Fruit fly (Drosophila melanogaster): ENCODE results near the gene SmB.

The SmB gene

dm6 chr2L:10379865-10380264 lies 46.6 kb downstream of the SmB start, which contains the start of gene gny (continued):
- TF ChIP-seq PHDP (tag; optimal IDR thresholded peaks at IDR 0.05), result no peak
- peak; percentile 40 for TF ChIP-seq YL-1 (GFP tag; optimal IDR thresholded peaks at IDR 0.05)
- peak; percentile 15 for TF ChIP-seq Lhr (GFP tag; optimal IDR thresholded peaks at IDR 0.05)
- no peak for TF ChIP-seq Bteb2 (GFP tag; optimal IDR thresholded peaks at IDR 0.05)
- peak; percentile 100 for TF ChIP-seq CG1603 (tag; optimal IDR thresholded peaks at IDR 0.05)
- TF ChIP-seq CG14710 (tag; optimal IDR thresholded peaks at IDR 0.05), result peak; percentile 3
- no peak for TF ChIP-seq CG5180 (GFP tag; optimal IDR thresholded peaks at IDR 0.05)
- TF ChIP-seq CG18764 (GFP tag; optimal IDR thresholded peaks at IDR 0.05), result no peak
- TF ChIP-seq Dp (GFP tag; optimal IDR thresholded peaks at IDR 0.05), result peak; percentile 74
- no peak for TF ChIP-seq chif (GFP tag; optimal IDR thresholded peaks at IDR 0.05)
- peak; percentile 43 for TF ChIP-seq BEAF-32 (GFP tag; optimal IDR thresholded peaks at IDR 0.05)
- TF ChIP-seq HmgD (GFP tag; optimal IDR thresholded peaks at IDR 0.05), result peak; percentile 39
- TF ChIP-seq CG3838 (GFP tag; optimal IDR thresholded peaks at IDR 0.05), result no peak
- no peak for TF ChIP-seq HLH54F (GFP tag; optimal IDR thresholded peaks at IDR 0.05)
- TF ChIP-seq CG4617 (GFP tag; optimal IDR thresholded peaks at IDR 0.05; ENCODE audit: borderline replicate concordance), result peak; percentile 47
- TF ChIP-seq chinmo (GFP tag; IDR thresholded peaks at IDR 0.05; ENCODE audit: partially characterized antibody), result 0 out of 4 replicates have a peak, but pooled peaks have one; percentile 25
- no peak for TF ChIP-seq ac (GFP tag; optimal IDR thresholded peaks at IDR 0.05)
- TF ChIP-seq Myb (GFP tag; optimal IDR thresholded peaks at IDR 0.05), result peak; percentile 82
- peak; percentile 24 for TF ChIP-seq trem (tag; optimal IDR thresholded peaks at IDR 0.05)
- peak; percentile 97 for TF ChIP-seq CG30020 (tag; optimal IDR thresholded peaks at IDR 0.05)

dm6 chr2L:10378631-10379030 lies 47.8 kb downstream of the SmB start:
- no peak for TF ChIP-seq Aef1 (GFP tag; IDR thresholded peaks at IDR 0.05)
- TF ChIP-seq sens-2 (GFP tag; IDR thresholded peaks at IDR 0.05), result no peak
- no peak for TF ChIP-seq CG15696 (tag; optimal IDR thresholded peaks at IDR 0.05)
- peak; percentile 63 for TF ChIP-seq Med (GFP tag)
- TF ChIP-seq Ets65A (GFP tag), result peak; percentile 88
- no peak for TF ChIP-seq pan (optimal IDR thresholded peaks at IDR 0.05)
- TF ChIP-seq pan (GFP tag; optimal IDR thresholded peaks at IDR 0.05 in 1 of 2, IDR thresholded peaks at IDR 0.05 in 1 of 2), result peak in 1 of 2 experiments; percentile 17
- no peak for TF ChIP-seq Dll (GFP tag; IDR thresholded peaks at IDR 0.05; ENCODE audit: partially characterized antibody)

- TF ChIP-seq chm (GFP tag; IDR thresholded peaks at IDR 0.05) (no peak), HLH3B (GFP tag; IDR thresholded peaks at IDR 0.05) (no peak), unpg (GFP tag; optimal IDR thresholded peaks at IDR 0.05) (no peak), mld (GFP tag; IDR thresholded peaks at IDR 0.05; ENCODE audit: partially characterized antibody) (no peak), cg (GFP tag; optimal IDR thresholded peaks at IDR 0.05) (peak; percentile 65), Pdp1 (GFP tag; optimal IDR thresholded peaks at IDR 0.05) (peak in 1 of 2 experiments; percentile 40), Dfd (GFP tag; optimal IDR thresholded peaks at IDR 0.05) (peak in 1 of 2 experiments; percentile 8), Elba2 (GFP tag; optimal IDR thresholded peaks at IDR 0.05) (no peak), cwo (GFP tag; optimal IDR thresholded peaks at IDR 0.05) (no peak), Trl (optimal IDR thresholded peaks at IDR 0.05) (no peak), Trl (GFP tag; optimal IDR thresholded peaks at IDR 0.05) (peak; percentile 1), Deaf1 (tag; optimal IDR thresholded peaks at IDR 0.05) (peak; percentile 83), tio (GFP tag; optimal IDR thresholded peaks at IDR 0.05) (no peak), Hr51 (GFP tag; optimal IDR thresholded peaks at IDR 0.05) (no peak), Dref (GFP tag; IDR thresholded peaks at IDR 0.05) (no peak), H2.0 (GFP tag; IDR thresholded peaks at IDR 0.05) (no peak), ewg (GFP tag; optimal IDR thresholded peaks at IDR 0.05) (peak; percentile 90), chif (GFP tag; optimal IDR thresholded peaks at IDR 0.05) (no peak), Sox100B (GFP tag; optimal IDR thresholded peaks at IDR 0.05) (no peak), HLH4C (GFP tag; IDR thresholded peaks at IDR 0.05; ENCODE audit: partially characterized antibody) (no peak), Fer1 (GFP tag; optimal IDR thresholded peaks at IDR 0.05) (no peak), Ada2b (GFP tag; IDR thresholded peaks at IDR 0.05) (no peak), CG13775 (GFP tag; optimal IDR thresholded peaks at IDR 0.05) (no peak)
These were observed 50.2 kb downstream of the SmB start for dm6 chr2L:10376276-10376675.
